Worm (Caenorhabditis elegans) whole organism, L2 larva: ENCODE measurements around the gene grl-19.

Experiments
- F13H6.1 ChIP-seq: sonication (generic microtip); optimal IDR thresholded peaks from 2 replicates; lab custom pipeline; 2016; ENCODE audit warnings: missing genetic modification characterization, missing compliant biosample characterization
- Y55F3AM.14 ChIP-seq: fragments of 200-800 bp; sonication (Bioruptor generic); optimal IDR thresholded peaks from 2 replicates; lab custom pipeline; 2018; ENCODE audit warnings: mild to moderate bottlenecking, missing genetic modification characterization, missing compliant biosample characterization
- dmd-4 ChIP-seq: sonication (generic microtip); optimal IDR thresholded peaks from 2 replicates; lab custom pipeline; 2017; ENCODE audit warnings: missing biosample characterization, missing genetic modification characterization
- egl-27 ChIP-seq: sonication (generic microtip); optimal IDR thresholded peaks from 3 replicates; lab custom pipeline; 2017; ENCODE audit warnings: missing biosample characterization, missing genetic modification reagents, missing genetic modification characterization
- elt-3 ChIP-seq: sonication (generic microtip); optimal IDR thresholded peaks from 2 replicates; lab custom pipeline; 2017; ENCODE audit warnings: missing biosample characterization, missing genetic modification characterization
- lin-13 ChIP-seq: fragments of 150-350 bp; optimal IDR thresholded peaks from 2 replicates; lab custom pipeline; 2014; ENCODE audit warnings: missing biosample characterization, missing genetic modification reagents, missing genetic modification characterization
- nhr-11 ChIP-seq: fragments of 150-350 bp; optimal IDR thresholded peaks from 2 replicates; lab custom pipeline; 2014; ENCODE audit warnings: missing biosample characterization, missing genetic modification characterization
- nhr-77 ChIP-seq: fragments of 150-350 bp; optimal IDR thresholded peaks from 2 replicates; lab custom pipeline; 2014; ENCODE audit warnings: missing biosample characterization, missing genetic modification characterization
- sem-4 ChIP-seq: fragments of 150-350 bp; optimal IDR thresholded peaks from 2 replicates; lab custom pipeline; 2014; ENCODE audit warnings: missing biosample characterization, missing genetic modification reagents, missing genetic modification characterization
- unc-62 ChIP-seq: fragments of 150-350 bp; optimal IDR thresholded peaks from 2 replicates; lab custom pipeline; 2014; ENCODE audit warnings: missing biosample characterization, missing genetic modification reagents, missing genetic modification characterization

- TF ChIP-seq lin-13 (GFP tag; lab: Kevin White, UChicago) (no peak), sem-4 (tag; lab: Kevin White, UChicago) (no peak), nhr-77 (no peak), elt-3 (no peak), nhr-11 (tag; lab: Kevin White, UChicago) (no peak), Y55F3AM.14 (no peak), F13H6.1 (tag; lab: Kevin White, UChicago) (no peak), dmd-4 (tag; lab: Kevin White, UChicago) (no peak), unc-62 (no peak), egl-27 (tag; lab: Kevin White, UChicago) (no peak)
Observed at ce11 chrIV:293163-293755, 40.9 kb upstream of the grl-19 start.
